Fruit fly (Drosophila melanogaster) whole organism, embryonic: ENCODE data around the gene Apoltp.

Experiments
- ATbp ChIP-seq: fragments of 200-800 bp; sonication (Bioruptor generic); optimal IDR thresholded peaks from 2 replicates; lab custom pipeline; 2017; ENCODE audit warnings: missing biosample characterization, mild to moderate bottlenecking, missing genetic modification characterization, missing genetic modification reagents
- Atf-2 ChIP-seq: fragments of 200-800 bp; sonication (Bioruptor generic); optimal IDR thresholded peaks from 2 replicates; lab custom pipeline; 2016; ENCODE audit warnings: missing biosample characterization, missing genetic modification characterization
- B-H2 ChIP-seq: fragments of 200-800 bp; sonication (Bioruptor generic); optimal IDR thresholded peaks from 2 replicates; lab custom pipeline; 2018; ENCODE audit warnings: missing biosample characterization, mild to moderate bottlenecking, missing genetic modification characterization
- BtbVII ChIP-seq: fragments of 200-800 bp; sonication (Bioruptor generic); optimal IDR thresholded peaks from 3 replicates; lab custom pipeline; 2017; ENCODE audit warnings: missing biosample characterization, mild to moderate bottlenecking, missing genetic modification characterization
- CG10366 ChIP-seq: fragments of 200-800 bp; sonication (Bioruptor generic); IDR thresholded peaks from 2 replicates; pipeline ENCODE4 v1.3.6; 2022; ENCODE audit warnings: missing biosample characterization, missing genetic modification characterization
- CG1233 ChIP-seq: fragments of 200-800 bp; sonication (Bioruptor generic); optimal IDR thresholded peaks from 4 replicates; lab custom pipeline; 2018; ENCODE audit warnings: missing biosample characterization, mild to moderate bottlenecking, missing genetic modification characterization
- CG13296 ChIP-seq: fragments of 200-800 bp; sonication (Bioruptor generic); optimal IDR thresholded peaks from 3 replicates; lab custom pipeline; 2018; ENCODE audit warnings: missing biosample characterization, mild to moderate bottlenecking, missing genetic modification characterization
- CG14860 ChIP-seq: fragments of 200-800 bp; sonication (Bioruptor generic); IDR thresholded peaks from 3 replicates; pipeline ENCODE4 v1.3.6; 2022; ENCODE audit warnings: missing biosample characterization, missing genetic modification characterization; ENCODE audit not compliant: partially characterized antibody
- CG18599 ChIP-seq: fragments of 200-800 bp; sonication (Bioruptor generic); optimal IDR thresholded peaks from 3 replicates; lab custom pipeline; 2017; ENCODE audit warnings: missing biosample characterization, missing genetic modification characterization, mild to moderate bottlenecking, moderate library complexity, missing genetic modification reagents
- CG2889 ChIP-seq: fragments of 200-800 bp; sonication (Bioruptor generic); IDR thresholded peaks from 3 replicates; pipeline ENCODE4 v1.3.6; 2022; ENCODE audit warnings: missing biosample characterization, missing genetic modification characterization
- CG32772 ChIP-seq: fragments of 200-800 bp; sonication (Bioruptor generic); IDR thresholded peaks from 2 replicates; pipeline ENCODE4 v1.3.6; 2022; ENCODE audit warnings: missing biosample characterization, missing genetic modification characterization
- CG3281 ChIP-seq: fragments of 200-800 bp; sonication (Bioruptor generic); optimal IDR thresholded peaks from 3 replicates; lab custom pipeline; 2017; ENCODE audit warnings: missing biosample characterization, mild to moderate bottlenecking, missing genetic modification characterization
- CG3726 ChIP-seq: fragments of 200-800 bp; sonication (Bioruptor generic); IDR thresholded peaks from 3 replicates; pipeline ENCODE4, ENCODE4 v1.3.6; 2022; ENCODE audit warnings: missing biosample characterization, missing genetic modification characterization
- CG6689 ChIP-seq: fragments of 200-800 bp; sonication (Bioruptor generic); IDR thresholded peaks from 2 replicates; pipeline ENCODE4 v1.3.6; 2022; ENCODE audit warnings: missing biosample characterization, missing genetic modification characterization
- CG6765 ChIP-seq: fragments of 200-800 bp; sonication (Bioruptor generic); optimal IDR thresholded peaks from 3 replicates; lab custom pipeline; 2017; ENCODE audit warnings: missing biosample characterization, mild to moderate bottlenecking, missing genetic modification characterization
- CG7928 ChIP-seq: fragments of 200-800 bp; sonication (Bioruptor generic); optimal IDR thresholded peaks from 2 replicates; lab custom pipeline; 2017; ENCODE audit warnings: missing biosample characterization, mild to moderate bottlenecking, missing genetic modification characterization
- CG8089 ChIP-seq: fragments of 200-800 bp; sonication (Bioruptor generic); optimal IDR thresholded peaks from 3 replicates; lab custom pipeline; 2016; ENCODE audit warnings: missing biosample characterization, missing genetic modification characterization
- CG8290 ChIP-seq, 3 experiments: fragments of 200-800 bp; sonication (Bioruptor generic); optimal IDR thresholded peaks; 2 replicates each; lab custom pipeline; 2016 to 2019; ENCODE audit warnings: missing biosample characterization in 3 of 3, missing genetic modification characterization in 3 of 3, mild to moderate bottlenecking in 2 of 3, moderate library complexity in 1 of 3
- CTCF ChIP-seq: fragments of 200-800 bp; sonication (Bioruptor generic); optimal IDR thresholded peaks from 2 replicates; lab custom pipeline; 2017; ENCODE audit warnings: missing biosample characterization, mild to moderate bottlenecking, missing genetic modification characterization, moderate library complexity
- D19A ChIP-seq: fragments of 200-800 bp; optimal IDR thresholded peaks from 3 replicates; lab custom pipeline; 2019; ENCODE audit warnings: missing biosample characterization, mild to moderate bottlenecking, missing genetic modification characterization, moderate library complexity
- Dll ChIP-seq: fragments of 200-800 bp; sonication (Bioruptor generic); IDR thresholded peaks from 4 replicates; pipeline ENCODE4 v1.3.6; 2022; ENCODE audit warnings: missing biosample characterization, missing genetic modification characterization; ENCODE audit not compliant: partially characterized antibody
- Fer1 ChIP-seq: fragments of 200-800 bp; sonication (Bioruptor generic); optimal IDR thresholded peaks from 2 replicates; lab custom pipeline; 2017; ENCODE audit warnings: missing biosample characterization, mild to moderate bottlenecking, missing genetic modification characterization
- GATAe ChIP-seq: fragments of 200-800 bp; sonication (Bioruptor generic); conservative IDR thresholded peaks from 2 replicates; pipeline ENCODE4 v1.3.6; 2022; ENCODE audit warnings: missing biosample characterization, missing genetic modification characterization
- HLHmδ ChIP-seq: fragments of 200-800 bp; sonication (Bioruptor generic); optimal IDR thresholded peaks from 2 replicates; lab custom pipeline; 2018; ENCODE audit warnings: missing biosample characterization, mild to moderate bottlenecking, missing genetic modification characterization, moderate library complexity
- Hr78 ChIP-seq, 2 experiments: fragments of 200-800 bp in 1 of 2; fragments of >200 bp in 1 of 2; sonication (Bioruptor generic) in 1 of 2; optimal IDR thresholded peaks; 2 replicates each; lab custom pipeline; 2017 to 2019; ENCODE audit warnings: missing biosample characterization in 2 of 2, missing genetic modification characterization in 2 of 2, mild to moderate bottlenecking in 1 of 2, moderate library complexity in 1 of 2
- Lim3 ChIP-seq: fragments of 200-800 bp; sonication (Bioruptor generic); IDR thresholded peaks from 2 replicates; pipeline ENCODE4 v1.3.6; 2022; ENCODE audit warnings: missing biosample characterization, missing genetic modification characterization
- Lpt ChIP-seq: fragments of >200 bp; optimal IDR thresholded peaks from 2 replicates; lab custom pipeline; 2018; ENCODE audit warnings: missing biosample characterization, missing genetic modification characterization
- Med ChIP-seq: fragments of 200-800 bp; sonication (Bioruptor generic); peaks from one replicate; lab custom pipeline; 2016; ENCODE audit warnings: missing biosample characterization, missing genetic modification characterization, mild to moderate bottlenecking, inconsistent platforms, moderate library complexity
- Nf-YA ChIP-seq: fragments of 200-800 bp; sonication (Bioruptor generic); IDR thresholded peaks from 2 replicates; pipeline ENCODE4 v1.3.6; 2022; ENCODE audit warnings: missing biosample characterization, missing genetic modification characterization
- Nf-YB ChIP-seq: fragments of 200-800 bp; sonication (Bioruptor generic); optimal IDR thresholded peaks from 3 replicates; lab custom pipeline; 2019; ENCODE audit warnings: missing biosample characterization, mild to moderate bottlenecking, missing genetic modification characterization, moderate library complexity
- PHDP ChIP-seq: fragments of 200-800 bp; sonication (Bioruptor generic); optimal IDR thresholded peaks from 3 replicates; lab custom pipeline; 2018; ENCODE audit warnings: missing biosample characterization, mild to moderate bottlenecking, missing genetic modification characterization, moderate library complexity
- Scr ChIP-seq: fragments of 200-800 bp; sonication (Bioruptor generic); IDR thresholded peaks from 2 replicates; pipeline ENCODE4 v1.3.6; 2022; ENCODE audit warnings: missing biosample characterization, missing genetic modification characterization; ENCODE audit not compliant: partially characterized antibody
- Sry-β ChIP-seq: fragments of 200-800 bp; sonication (Bioruptor generic); optimal IDR thresholded peaks from 2 replicates; lab custom pipeline; 2018; ENCODE audit warnings: missing biosample characterization, mild to moderate bottlenecking, missing genetic modification characterization, moderate library complexity
- Taf1 ChIP-seq: fragments of 200-800 bp; sonication (Bioruptor generic); IDR thresholded peaks from 2 replicates; pipeline ENCODE4 v1.3.6; 2022; ENCODE audit warnings: missing biosample characterization, missing genetic modification characterization
- dati ChIP-seq: fragments of 200-800 bp; sonication (Bioruptor generic); IDR thresholded peaks from 2 replicates; pipeline ENCODE4 v1.3.6; 2022; ENCODE audit warnings: missing biosample characterization, missing genetic modification characterization
- dmrt11E ChIP-seq: fragments of 200-800 bp; sonication (Bioruptor generic); optimal IDR thresholded peaks from 3 replicates; lab custom pipeline; 2018; ENCODE audit warnings: missing biosample characterization, mild to moderate bottlenecking, missing genetic modification characterization, moderate library complexity
- esg ChIP-seq: fragments of 200-800 bp; sonication (Bioruptor generic); conservative IDR thresholded peaks from 2 replicates; pipeline ENCODE4 v1.3.6; 2022; ENCODE audit warnings: missing biosample characterization, missing genetic modification characterization
- grn ChIP-seq: fragments of 200-800 bp; sonication (Bioruptor generic); optimal IDR thresholded peaks from 3 replicates; lab custom pipeline; 2017; ENCODE audit warnings: missing biosample characterization, missing genetic modification characterization
- hkb ChIP-seq, 2 experiments: fragments of 200-800 bp in 1 of 2; fragments of >200 bp in 1 of 2; sonication (Bioruptor generic) in 1 of 2; IDR thresholded peaks in 1 of 2; optimal IDR thresholded peaks in 1 of 2; 2 replicates each; pipeline versions ENCODE4 v1.3.6 to Lab custom; 2017 to 2022; ENCODE audit warnings: missing biosample characterization in 1 of 2, missing genetic modification characterization in 1 of 2
- kay ChIP-seq: fragments of 200-800 bp; sonication (Bioruptor generic); optimal IDR thresholded peaks from 2 replicates; lab custom pipeline; 2016; ENCODE audit warnings: missing biosample characterization, missing genetic modification characterization
- klu ChIP-seq: fragments of 200-800 bp; sonication (Bioruptor generic); IDR thresholded peaks from 2 replicates; pipeline ENCODE4 v1.3.6; 2022; ENCODE audit warnings: missing biosample characterization, missing genetic modification characterization
- mirr ChIP-seq: fragments of 200-800 bp; sonication (Bioruptor generic); optimal IDR thresholded peaks from 3 replicates; lab custom pipeline; 2018; ENCODE audit warnings: missing biosample characterization, mild to moderate bottlenecking, missing genetic modification characterization
- nom ChIP-seq: fragments of 200-800 bp; sonication (Bioruptor generic); optimal IDR thresholded peaks from 2 replicates; lab custom pipeline; 2017; ENCODE audit warnings: missing biosample characterization, missing genetic modification characterization, mild to moderate bottlenecking, moderate library complexity, missing genetic modification reagents
- odd ChIP-seq: fragments of 200-800 bp; sonication (Bioruptor generic); optimal IDR thresholded peaks from 2 replicates; lab custom pipeline; 2017; ENCODE audit warnings: missing biosample characterization, mild to moderate bottlenecking, missing genetic modification characterization
- pan ChIP-seq, 4 experiments: fragments of >200 bp in 3 of 4; fragments of 200-800 bp in 1 of 4; sonication (Bioruptor generic) in 1 of 4; optimal IDR thresholded peaks in 3 of 4; IDR thresholded peaks in 1 of 4; 2 replicates each; pipeline versions ENCODE4 v1.3.6 to Lab custom; 2017 to 2022; ENCODE audit warnings: missing biosample characterization in 2 of 4, missing genetic modification characterization in 2 of 4, mixed read lengths in 1 of 4
- psq ChIP-seq: fragments of 200-800 bp; sonication (Bioruptor generic); optimal IDR thresholded peaks from 2 replicates; lab custom pipeline; 2017; ENCODE audit warnings: missing biosample characterization, missing genetic modification characterization
- toy ChIP-seq: fragments of 200-800 bp; sonication (Bioruptor generic); IDR thresholded peaks from 2 replicates; pipeline ENCODE4 v1.3.6; 2022; ENCODE audit warnings: missing biosample characterization, missing genetic modification characterization
- unpg ChIP-seq: fragments of 200-800 bp; sonication (Bioruptor generic); optimal IDR thresholded peaks from 3 replicates; lab custom pipeline; 2018; ENCODE audit warnings: missing biosample characterization, mild to moderate bottlenecking, missing genetic modification characterization, moderate library complexity

Apoltp gene

dm6 chr2L:9693924-9694610 lies 60.1 kb downstream of the Apoltp start (continued):
- TF ChIP-seq CG32772 (no peak), nom (GFP tag; lab: Kevin White, UChicago) (no peak), CG18599 (GFP tag; lab: Kevin White, UChicago) (peak; percentile 23), mirr (GFP tag; lab: Kevin White, UChicago) (peak; percentile 77), Med (peak; percentile 27), esg (GFP tag; lab: Robert Waterston, UW) (no peak), pan (optimal IDR thresholded peaks at IDR 0.05; lab: Kevin White, UChicago) (no peak), pan (GFP tag; optimal IDR thresholded peaks at IDR 0.05 in 1 of 2, IDR thresholded peaks at IDR 0.05 in 1 of 2) (no peak), toy (GFP tag; lab: Robert Waterston, UW) (no peak), BtbVII (GFP tag; lab: Kevin White, UChicago) (no peak), CTCF (GFP tag; lab: Kevin White, UChicago) (no peak), HLHmδ (peak; percentile 2), Fer1 (GFP tag; lab: Kevin White, UChicago) (peak; percentile 21), CG6765 (GFP tag; lab: Kevin White, UChicago) (peak; percentile 13), Scr (GFP tag; lab: Robert Waterston, UW) (no peak), CG8089 (no peak), Lim3 (GFP tag; lab: Robert Waterston, UW) (no peak), Nf-YB (GFP tag; lab: Kevin White, UChicago) (no peak), CG2889 (GFP tag; lab: Robert Waterston, UW) (no peak), PHDP (tag; lab: Kevin White, UChicago) (peak; percentile 7), grn (peak; percentile 80), CG7928 (GFP tag; lab: Kevin White, UChicago) (no peak), CG14860 (GFP tag; lab: Robert Waterston, UW) (no peak), CG13296 (GFP tag; lab: Kevin White, UChicago) (peak; percentile 30), dmrt11E (tag; lab: Kevin White, UChicago) (no peak), B-H2 (GFP tag; lab: Kevin White, UChicago) (no peak), dati (GFP tag; lab: Robert Waterston, UW) (no peak), Sry-β (GFP tag; lab: Kevin White, UChicago) (no peak), Nf-YA (no peak), Dll (no peak), Lpt (GFP tag; lab: Kevin White, UChicago) (no peak), CG8290 (GFP tag; optimal IDR thresholded peaks at IDR 0.05; lab: Kevin White, UChicago) (no peak), CG8290 (tag; optimal IDR thresholded peaks at IDR 0.05; lab: Kevin White, UChicago) (peak in 1 of 2 experiments; percentile 28), ATbp (GFP tag; lab: Kevin White, UChicago) (peak; percentile 18), Taf1 (no peak), GATAe (GFP tag; lab: Robert Waterston, UW) (peak; percentile 68), psq (no peak), CG1233 (GFP tag; lab: Kevin White, UChicago) (no peak), klu (no peak), CG10366 (GFP tag; lab: Robert Waterston, UW) (no peak), Atf-2 (GFP tag; lab: Kevin White, UChicago) (no peak), CG3726 (GFP tag; lab: Robert Waterston, UW) (no peak), unpg (no peak), D19A (tag; lab: Kevin White, UChicago) (no peak), CG6689 (GFP tag; lab: Robert Waterston, UW) (no peak), odd (GFP tag; lab: Kevin White, UChicago) (no peak), kay (GFP tag; lab: Kevin White, UChicago) (no peak), CG3281 (GFP tag; lab: Kevin White, UChicago) (no peak), Hr78 (GFP tag; optimal IDR thresholded peaks at IDR 0.05; lab: Kevin White, UChicago) (peak in 1 of 2 experiments; percentile 92), hkb (optimal IDR thresholded peaks at IDR 0.05; lab: Kevin White, UChicago) (no peak), hkb (GFP tag; IDR thresholded peaks at IDR 0.05; lab: Robert Waterston, UW) (no peak)
